Fruit fly (Drosophila melanogaster) whole organism, embryonic: Measurements from ENCODE around the gene CG13894.

Experiments used
- Ada2b ChIP-seq: fragments of 200-800 bp; sonication (Bioruptor generic); IDR thresholded peaks from 2 replicates; pipeline ENCODE4 v1.3.6; 2022; ENCODE audit warnings: missing biosample characterization, missing genetic modification characterization
- Adf1 ChIP-seq: fragments of 200-800 bp; sonication (Bioruptor generic); IDR thresholded peaks from 2 replicates; pipeline ENCODE4 v1.3.6; 2022; ENCODE audit warnings: missing biosample characterization, missing genetic modification characterization
- B-H1 ChIP-seq: fragments of 200-800 bp; sonication (Bioruptor generic); IDR thresholded peaks from 3 replicates; pipeline ENCODE4 v1.3.6; 2022; ENCODE audit warnings: missing biosample characterization, missing genetic modification characterization
- CG1024 ChIP-seq: fragments of 200-800 bp; sonication (Bioruptor generic); IDR thresholded peaks from 2 replicates; pipeline ENCODE4 v1.3.6; 2022; ENCODE audit warnings: missing biosample characterization, missing genetic modification characterization
- CG10274 ChIP-seq: fragments of 200-800 bp; sonication (Bioruptor generic); optimal IDR thresholded peaks from 3 replicates; lab custom pipeline; 2017; ENCODE audit warnings: missing biosample characterization, mild to moderate bottlenecking, missing genetic modification characterization
- CG10366 ChIP-seq: fragments of 200-800 bp; sonication (Bioruptor generic); IDR thresholded peaks from 2 replicates; pipeline ENCODE4 v1.3.6; 2022; ENCODE audit warnings: missing biosample characterization, missing genetic modification characterization
- CG11695 ChIP-seq: fragments of 200-800 bp; sonication (Bioruptor generic); IDR thresholded peaks from 3 replicates; pipeline ENCODE4 v1.3.6; 2022; ENCODE audit warnings: missing biosample characterization, missing genetic modification characterization
- CG12155 ChIP-seq: fragments of 200-800 bp; sonication (Bioruptor generic); optimal IDR thresholded peaks from 3 replicates; lab custom pipeline; 2016; ENCODE audit warnings: missing biosample characterization, missing genetic modification characterization
- CG13296 ChIP-seq: fragments of 200-800 bp; sonication (Bioruptor generic); optimal IDR thresholded peaks from 3 replicates; lab custom pipeline; 2018; ENCODE audit warnings: missing biosample characterization, mild to moderate bottlenecking, missing genetic modification characterization
- CG13624 ChIP-seq: fragments of 200-800 bp; sonication (Bioruptor generic); optimal IDR thresholded peaks from 2 replicates; lab custom pipeline; 2016; ENCODE audit warnings: missing biosample characterization, missing genetic modification characterization
- CG14014 ChIP-seq: fragments of 200-800 bp; sonication (Bioruptor generic); IDR thresholded peaks from 2 replicates; pipeline ENCODE4 v1.3.6; 2022; ENCODE audit warnings: missing biosample characterization, missing genetic modification characterization
- CG14710 ChIP-seq: fragments of 200-800 bp; sonication (Bioruptor generic); optimal IDR thresholded peaks from 3 replicates; lab custom pipeline; 2019; ENCODE audit warnings: missing biosample characterization, mild to moderate bottlenecking, missing genetic modification characterization, moderate library complexity
- CG15514 ChIP-seq: fragments of 200-800 bp; sonication (Bioruptor generic); optimal IDR thresholded peaks from 3 replicates; lab custom pipeline; 2017; ENCODE audit warnings: missing biosample characterization, missing genetic modification characterization, mild to moderate bottlenecking, moderate library complexity, missing genetic modification reagents
- CG1602 ChIP-seq: fragments of 200-800 bp; sonication (Bioruptor generic); optimal IDR thresholded peaks from 3 replicates; lab custom pipeline; 2016; ENCODE audit warnings: missing biosample characterization, missing genetic modification characterization
- CG16815 ChIP-seq: fragments of 200-800 bp; sonication (Bioruptor generic); optimal IDR thresholded peaks from 3 replicates; lab custom pipeline; 2017; ENCODE audit warnings: missing biosample characterization, mild to moderate bottlenecking, missing genetic modification characterization
- CG18619 ChIP-seq: fragments of 200-800 bp; sonication (Bioruptor generic); optimal IDR thresholded peaks from 3 replicates; lab custom pipeline; 2017; ENCODE audit warnings: missing biosample characterization, mild to moderate bottlenecking, missing genetic modification characterization
- CG3407 ChIP-seq: fragments of 200-800 bp; sonication (Bioruptor generic); optimal IDR thresholded peaks from 2 replicates; lab custom pipeline; 2018; ENCODE audit warnings: missing biosample characterization, mild to moderate bottlenecking, missing genetic modification characterization
- CG5180 ChIP-seq: fragments of 200-800 bp; sonication (Bioruptor generic); optimal IDR thresholded peaks from 3 replicates; lab custom pipeline; 2017; ENCODE audit warnings: missing biosample characterization, missing genetic modification characterization, mild to moderate bottlenecking, moderate library complexity, missing genetic modification reagents
- CG6654 ChIP-seq: fragments of 200-800 bp; sonication (Bioruptor generic); optimal IDR thresholded peaks from 2 replicates; lab custom pipeline; 2017; ENCODE audit warnings: missing biosample characterization, mild to moderate bottlenecking, missing genetic modification characterization
- CG6813 ChIP-seq: fragments of 200-800 bp; sonication (Bioruptor generic); optimal IDR thresholded peaks from 2 replicates; lab custom pipeline; 2017; ENCODE audit warnings: missing biosample characterization, missing genetic modification characterization, mild to moderate bottlenecking, moderate library complexity, missing genetic modification reagents
- CG7556 ChIP-seq: fragments of 200-800 bp; sonication (Bioruptor generic); optimal IDR thresholded peaks from 2 replicates; lab custom pipeline; 2017; ENCODE audit warnings: missing biosample characterization, mild to moderate bottlenecking, missing genetic modification characterization
- CG9727 ChIP-seq: fragments of 200-800 bp; sonication (Bioruptor generic); optimal IDR thresholded peaks from 3 replicates; lab custom pipeline; 2017; ENCODE audit warnings: missing biosample characterization, mild to moderate bottlenecking, missing genetic modification characterization
- CG9876 ChIP-seq: fragments of 200-800 bp; sonication (Bioruptor generic); optimal IDR thresholded peaks from 2 replicates; lab custom pipeline; 2016; ENCODE audit warnings: missing biosample characterization, missing genetic modification characterization
- D ChIP-seq, 2 experiments: fragments of 200-800 bp in 1 of 2; fragments of >200 bp in 1 of 2; sonication (Bioruptor generic) in 1 of 2; optimal IDR thresholded peaks; 2 replicates in 1 of 2; 3 replicates in 1 of 2; lab custom pipeline; 2017; ENCODE audit warnings: mild to moderate bottlenecking in 1 of 2, missing biosample characterization in 1 of 2, missing genetic modification characterization in 1 of 2, missing genetic modification reagents in 1 of 2
- ERR ChIP-seq: fragments of 200-800 bp; sonication (Bioruptor generic); optimal IDR thresholded peaks from 2 replicates; lab custom pipeline; 2016; ENCODE audit warnings: missing biosample characterization, missing genetic modification characterization
- HHEX ChIP-seq: fragments of 200-800 bp; sonication (Bioruptor generic); optimal IDR thresholded peaks from 3 replicates; lab custom pipeline; 2017; ENCODE audit warnings: missing biosample characterization, mild to moderate bottlenecking, missing genetic modification characterization, missing genetic modification reagents
- Med ChIP-seq: fragments of 200-800 bp; sonication (Bioruptor generic); peaks from one replicate; lab custom pipeline; 2016; ENCODE audit warnings: missing biosample characterization, missing genetic modification characterization, mild to moderate bottlenecking, inconsistent platforms, moderate library complexity
- Opbp ChIP-seq: fragments of 200-800 bp; sonication (Bioruptor generic); IDR thresholded peaks from 3 replicates; pipeline ENCODE4 v1.3.6; 2022; ENCODE audit warnings: missing biosample characterization, missing genetic modification characterization; ENCODE audit not compliant: partially characterized antibody
- Pdp1 ChIP-seq, 2 experiments: fragments of 200-800 bp; sonication (Bioruptor generic); optimal IDR thresholded peaks; 3 replicates each; lab custom pipeline; 2016; ENCODE audit warnings: missing biosample characterization in 2 of 2, missing genetic modification characterization in 2 of 2, mild to moderate bottlenecking in 1 of 2, moderate library complexity in 1 of 2
- Xbp1 ChIP-seq: fragments of 200-800 bp; sonication (Bioruptor generic); optimal IDR thresholded peaks from 3 replicates; lab custom pipeline; 2016; ENCODE audit warnings: missing biosample characterization, mild to moderate bottlenecking, missing genetic modification characterization
- aop ChIP-seq: fragments of 200-800 bp; sonication (Bioruptor generic); IDR thresholded peaks from 2 replicates; pipeline ENCODE4 v1.3.6; 2022; ENCODE audit warnings: missing biosample characterization, missing genetic modification characterization
- bcd ChIP-seq: fragments of 200-800 bp; sonication (Bioruptor generic); optimal IDR thresholded peaks from 2 replicates; lab custom pipeline; 2017; ENCODE audit warnings: missing biosample characterization, mild to moderate bottlenecking, missing genetic modification characterization
- crc ChIP-seq: fragments of 200-800 bp; sonication (Bioruptor generic); optimal IDR thresholded peaks from 2 replicates; lab custom pipeline; 2016; ENCODE audit warnings: missing biosample characterization, missing genetic modification characterization
- ewg ChIP-seq: fragments of 200-800 bp; sonication (Bioruptor generic); optimal IDR thresholded peaks from 3 replicates; lab custom pipeline; 2017; ENCODE audit warnings: mild to moderate bottlenecking, missing biosample characterization, missing genetic modification reagents, missing genetic modification characterization
- ham ChIP-seq: fragments of 200-800 bp; sonication (Bioruptor generic); IDR thresholded peaks from 2 replicates; pipeline ENCODE4 v1.3.6; 2022; ENCODE audit warnings: missing biosample characterization, missing genetic modification characterization
- jigr1 ChIP-seq: fragments of 200-800 bp; sonication (Bioruptor generic); IDR thresholded peaks from 3 replicates; pipeline ENCODE4 v1.3.6; 2022; ENCODE audit warnings: missing biosample characterization, missing genetic modification characterization
- jumu ChIP-seq: fragments of 200-800 bp; sonication (Bioruptor generic); optimal IDR thresholded peaks from 3 replicates; lab custom pipeline; 2016; ENCODE audit warnings: missing biosample characterization, missing genetic modification characterization
- klu ChIP-seq: fragments of 200-800 bp; sonication (Bioruptor generic); IDR thresholded peaks from 2 replicates; pipeline ENCODE4 v1.3.6; 2022; ENCODE audit warnings: missing biosample characterization, missing genetic modification characterization
- kni ChIP-seq: fragments of 200-800 bp; sonication (Bioruptor generic); optimal IDR thresholded peaks from 3 replicates; lab custom pipeline; 2017; ENCODE audit warnings: mild to moderate bottlenecking, missing biosample characterization, missing genetic modification reagents, missing genetic modification characterization
- lbe ChIP-seq: fragments of 200-800 bp; sonication (Bioruptor generic); optimal IDR thresholded peaks from 2 replicates; lab custom pipeline; 2016; ENCODE audit warnings: missing biosample characterization, mild to moderate bottlenecking, missing genetic modification characterization
- lilli ChIP-seq: fragments of 200-800 bp; sonication (Bioruptor generic); optimal IDR thresholded peaks from 3 replicates; lab custom pipeline; 2016; ENCODE audit warnings: missing biosample characterization, missing genetic modification characterization
- lov ChIP-seq, 2 experiments: fragments of 200-800 bp in 1 of 2; fragments of >200 bp in 1 of 2; sonication (Bioruptor generic) in 1 of 2; IDR thresholded peaks in 1 of 2; optimal IDR thresholded peaks in 1 of 2; 2 replicates in 1 of 2; 3 replicates in 1 of 2; pipeline versions ENCODE4 v1.3.6 to Lab custom; 2017 to 2022; ENCODE audit warnings: missing biosample characterization in 1 of 2, missing genetic modification characterization in 1 of 2
- otp ChIP-seq: fragments of 200-800 bp; sonication (Bioruptor generic); IDR thresholded peaks from 3 replicates; pipeline ENCODE4, ENCODE4 v1.3.6; 2022; ENCODE audit warnings: missing biosample characterization, missing genetic modification characterization
- ranshi ChIP-seq: fragments of 200-800 bp; sonication (Bioruptor generic); IDR thresholded peaks from 2 replicates; pipeline ENCODE4 v1.3.6; 2022; ENCODE audit warnings: missing biosample characterization, missing genetic modification characterization
- sim ChIP-seq: fragments of 200-800 bp; sonication (Bioruptor generic); IDR thresholded peaks from 2 replicates; pipeline ENCODE4 v1.3.6; 2022; ENCODE audit warnings: missing biosample characterization, missing genetic modification characterization
- trem ChIP-seq: fragments of 200-800 bp; optimal IDR thresholded peaks from 3 replicates; lab custom pipeline; 2019; ENCODE audit warnings: missing biosample characterization, mild to moderate bottlenecking, missing genetic modification characterization, moderate library complexity
- wor ChIP-seq: fragments of 200-800 bp; sonication (Bioruptor generic); IDR thresholded peaks from 2 replicates; pipeline ENCODE4 v1.3.6; 2022; ENCODE audit warnings: missing biosample characterization, missing genetic modification characterization
- yki ChIP-seq: fragments of >200 bp; optimal IDR thresholded peaks from 3 replicates; lab custom pipeline; 2018

CG13894 gene

dm6 chr3L:704661-705543 lies 6.0 kb upstream of the CG13894 start (continued):
- TF ChIP-seq lilli (GFP tag; lab: Kevin White, UChicago) (no peak), jigr1 (GFP tag; lab: Robert Waterston, UW) (no peak), klu (GFP tag; lab: Robert Waterston, UW) (0 out of 2 replicates have a peak, but pooled peaks have one; percentile 38), yki (lab: Kevin White, UChicago) (no peak), ERR (no peak), CG9727 (peak; percentile 30), Opbp (no peak), jumu (GFP tag; lab: Kevin White, UChicago) (no peak), CG9876 (no peak), lbe (GFP tag; lab: Kevin White, UChicago) (no peak), wor (0 out of 2 replicates have a peak, but pooled peaks have one; percentile 22), CG14014 (peak; percentile 39; the same call in 1 of the 2 replicates), D (optimal IDR thresholded peaks at IDR 0.05; lab: Kevin White, UChicago) (no peak), D (GFP tag; optimal IDR thresholded peaks at IDR 0.05; lab: Kevin White, UChicago) (no peak), ewg (GFP tag; lab: Kevin White, UChicago) (no peak), ranshi (peak; percentile 49; the same call in 1 of the 2 replicates), CG7556 (GFP tag; lab: Kevin White, UChicago) (peak; percentile 11), kni (no peak), CG11695 (0 out of 3 replicates have a peak, but pooled peaks have one; percentile 11), Xbp1 (GFP tag; lab: Kevin White, UChicago) (peak; percentile 30), CG1602 (GFP tag; lab: Kevin White, UChicago) (no peak), Med (GFP tag; lab: Kevin White, UChicago) (no peak), aop (GFP tag; lab: Robert Waterston, UW) (no peak), CG6654 (GFP tag; lab: Kevin White, UChicago) (no peak), CG18619 (no peak), CG3407 (GFP tag; lab: Kevin White, UChicago) (peak; percentile 30), CG12155 (GFP tag; lab: Kevin White, UChicago) (no peak), Ada2b (GFP tag; lab: Robert Waterston, UW) (peak; percentile 76), lov (optimal IDR thresholded peaks at IDR 0.05; lab: Kevin White, UChicago) (no peak), lov (GFP tag; IDR thresholded peaks at IDR 0.05; lab: Robert Waterston, UW) (no peak), crc (GFP tag; lab: Kevin White, UChicago) (no peak), CG16815 (GFP tag; lab: Kevin White, UChicago) (no peak), CG1024 (GFP tag; lab: Robert Waterston, UW) (peak; percentile 52; the same call in 1 of the 2 replicates), CG10274 (GFP tag; lab: Kevin White, UChicago) (no peak), ham (no peak), trem (tag; lab: Kevin White, UChicago) (no peak), Pdp1 (GFP tag; optimal IDR thresholded peaks at IDR 0.05; lab: Kevin White, UChicago) (peak in 1 of 2 experiments; percentile 46), HHEX (GFP tag; lab: Kevin White, UChicago) (no peak), bcd (GFP tag; lab: Kevin White, UChicago) (peak; percentile 36), sim (GFP tag; lab: Robert Waterston, UW) (no peak), CG5180 (GFP tag; lab: Kevin White, UChicago) (no peak), CG10366 (GFP tag; lab: Robert Waterston, UW) (peak; percentile 56), otp (GFP tag; lab: Robert Waterston, UW) (peak; percentile 59; the same call in 1 of the 3 replicates), CG6813 (GFP tag; lab: Kevin White, UChicago) (no peak), CG15514 (GFP tag; lab: Kevin White, UChicago) (peak; percentile 5), CG13296 (no peak), B-H1 (GFP tag; lab: Robert Waterston, UW) (peak; percentile 38; the same call in 1 of the 3 replicates), CG14710 (peak; percentile 15), CG13624 (GFP tag; lab: Kevin White, UChicago) (no peak), Adf1 (no peak)
